Fruit fly (Drosophila melanogaster): ENCODE results near the gene Rel.

Gene Rel

DNA sequence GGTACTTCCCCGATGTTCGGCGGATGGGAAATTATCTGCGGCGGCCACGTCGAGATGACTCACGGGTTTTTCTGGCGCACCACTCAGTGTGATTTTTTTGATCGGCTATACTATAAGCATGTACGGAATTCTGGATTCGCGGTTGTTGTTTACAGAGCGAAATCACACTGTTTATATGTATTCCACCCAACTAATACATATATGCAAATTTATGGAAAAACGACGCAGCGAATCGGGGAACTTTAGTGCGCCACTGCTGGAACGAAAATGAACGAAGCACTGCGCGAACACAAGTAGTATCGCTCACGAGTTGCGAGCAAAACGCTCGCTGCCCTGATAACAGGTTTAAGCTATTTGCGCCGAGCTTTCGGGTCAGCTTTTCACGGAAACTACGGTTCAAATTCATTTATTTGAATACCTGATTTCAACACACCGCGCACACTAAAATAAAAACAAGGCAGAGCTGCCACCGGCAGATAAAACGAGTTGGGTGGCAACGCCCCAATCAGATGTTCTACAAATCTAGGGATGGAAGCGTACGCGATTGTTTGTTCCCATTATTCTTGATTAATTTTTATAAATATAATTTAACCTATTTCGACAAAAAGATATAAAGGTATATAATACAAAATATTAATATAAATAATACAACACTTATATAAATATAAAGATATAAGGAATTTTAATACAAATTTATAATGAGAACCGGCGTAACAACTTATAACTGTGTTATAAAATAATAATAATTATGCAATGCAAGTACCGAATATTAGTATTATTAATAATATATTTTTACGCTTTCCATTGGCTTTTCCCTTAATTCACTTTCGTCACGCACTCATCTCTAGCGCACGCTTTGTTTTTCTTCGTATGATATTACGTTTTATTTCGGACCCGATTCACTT lies at the start of gene Rel (continued):
- TF ChIP-seq CG10366 (GFP tag; IDR thresholded peaks at IDR 0.05) (no peak), CG18476 (GFP tag; optimal IDR thresholded peaks at IDR 0.05) (no peak), CG31365 (tag; optimal IDR thresholded peaks at IDR 0.05) (peak; percentile 11), chif (GFP tag; optimal IDR thresholded peaks at IDR 0.05) (no peak), fd96Cb (tag; optimal IDR thresholded peaks at IDR 0.05) (peak; percentile 67), Dfd (GFP tag; optimal IDR thresholded peaks at IDR 0.05) (no peak), CG13287 (GFP tag; IDR thresholded peaks at IDR 0.05; ENCODE audit: partially characterized antibody) (no peak), Mad (GFP tag; optimal IDR thresholded peaks at IDR 0.05) (no peak), CG8478 (optimal IDR thresholded peaks at IDR 0.05) (no peak), oc (tag; optimal IDR thresholded peaks at IDR 0.05) (peak; percentile 45), Ets65A (GFP tag) (peak; percentile 83), CG9437 (GFP tag; optimal IDR thresholded peaks at IDR 0.05) (peak; percentile 97), aop (GFP tag; IDR thresholded peaks at IDR 0.05) (no peak), Gsc (GFP tag; IDR thresholded peaks at IDR 0.05) (no peak), CG10209 (GFP tag; optimal IDR thresholded peaks at IDR 0.05) (peak; percentile 74), tap (tag; optimal IDR thresholded peaks at IDR 0.05) (peak; percentile 77), mam (GFP tag; optimal IDR thresholded peaks at IDR 0.05) (no peak), nom (GFP tag; optimal IDR thresholded peaks at IDR 0.05) (no peak), Xrp1 (GFP tag; IDR thresholded peaks at IDR 0.05) (no peak), CG14050 (GFP tag; IDR thresholded peaks at IDR 0.05) (no peak), ham (GFP tag; IDR thresholded peaks at IDR 0.05) (no peak), nmo (GFP tag; optimal IDR thresholded peaks at IDR 0.05) (peak; percentile 87), Hr3 (GFP tag; optimal IDR thresholded peaks at IDR 0.05) (peak; percentile 75), CG17186 (GFP tag; optimal IDR thresholded peaks at IDR 0.05) (no peak), CG3847 (GFP tag; IDR thresholded peaks at IDR 0.05) (no peak), sd (tag; optimal IDR thresholded peaks at IDR 0.05) (peak; percentile 96), cg (GFP tag; optimal IDR thresholded peaks at IDR 0.05) (peak; percentile 75), CG10274 (GFP tag; optimal IDR thresholded peaks at IDR 0.05) (no peak), Oaz (GFP tag; IDR thresholded peaks at IDR 0.05) (no peak), CG17385 (GFP tag; optimal IDR thresholded peaks at IDR 0.05) (peak; percentile 57), CG1233 (GFP tag; optimal IDR thresholded peaks at IDR 0.05) (peak; percentile 42), Spps (tag; optimal IDR thresholded peaks at IDR 0.05) (peak; percentile 32), Dbx (GFP tag; IDR thresholded peaks at IDR 0.05) (no peak), CoRest (tag; optimal IDR thresholded peaks at IDR 0.05) (peak; percentile 90), Lim3 (GFP tag; IDR thresholded peaks at IDR 0.05) (no peak), CG43689 (GFP tag; IDR thresholded peaks at IDR 0.05) (no peak), CG15011 (GFP tag; optimal IDR thresholded peaks at IDR 0.05) (no peak), Nf-YA (GFP tag; IDR thresholded peaks at IDR 0.05) (no peak), stwl (tag; optimal IDR thresholded peaks at IDR 0.05) (peak; percentile 4), CG31224 (GFP tag; IDR thresholded peaks at IDR 0.05) (no peak), shn (GFP tag; optimal IDR thresholded peaks at IDR 0.05) (peak; percentile 40), cato (GFP tag; optimal IDR thresholded peaks at IDR 0.05; ENCODE audit: borderline replicate concordance) (peak; percentile 36), CG6854 (GFP tag; optimal IDR thresholded peaks at IDR 0.05) (no peak), CG14860 (GFP tag; IDR thresholded peaks at IDR 0.05; ENCODE audit: partially characterized antibody) (no peak), ewg (GFP tag; optimal IDR thresholded peaks at IDR 0.05) (peak; percentile 49), HLH3B (GFP tag; IDR thresholded peaks at IDR 0.05) (no peak), CG3163 (GFP tag; optimal IDR thresholded peaks at IDR 0.05) (no peak), CG8089 (GFP tag; optimal IDR thresholded peaks at IDR 0.05) (peak; percentile 13), MTF-1 (GFP tag; optimal IDR thresholded peaks at IDR 0.05; ENCODE audit: borderline replicate concordance) (no peak), dmrt11E (tag; optimal IDR thresholded peaks at IDR 0.05) (peak; percentile 82)
